Worm (Caenorhabditis elegans) whole organism, mixed stage, embryonic: Measurements from ENCODE around the gene R09F10.5.

Source experiments
- M03D4.4 ChIP-seq: sonication (generic microtip); optimal IDR thresholded peaks from 2 replicates; lab custom pipeline; 2017; ENCODE audit warnings: mild to moderate bottlenecking, missing genetic modification characterization, missing compliant biosample characterization
- bed-3 ChIP-seq: fragments of 200-800 bp; sonication (Bioruptor generic); optimal IDR thresholded peaks from 3 replicates; lab custom pipeline; 2018; ENCODE audit warnings: mild to moderate bottlenecking, missing genetic modification characterization, moderate library complexity, missing compliant biosample characterization
- blmp-1 ChIP-seq: fragments of 150-350 bp; optimal IDR thresholded peaks from 2 replicates; lab custom pipeline; 2014; ENCODE audit warnings: missing biosample characterization, missing genetic modification characterization
- ceh-39 ChIP-seq: fragments of 150-350 bp; optimal IDR thresholded peaks from 2 replicates; lab custom pipeline; 2014; ENCODE audit warnings: missing biosample characterization, missing genetic modification characterization
- ceh-43 ChIP-seq: fragments of 200-800 bp; sonication (Bioruptor generic); optimal IDR thresholded peaks from 2 replicates; lab custom pipeline; 2018; ENCODE audit warnings: mild to moderate bottlenecking, missing genetic modification characterization, moderate library complexity, missing compliant biosample characterization
- ces-1 ChIP-seq: fragments of 150-350 bp; optimal IDR thresholded peaks from 2 replicates; lab custom pipeline; 2014; ENCODE audit warnings: missing biosample characterization, missing genetic modification reagents, missing genetic modification characterization
- drap-1 ChIP-seq: fragments of 200-800 bp; sonication (Bioruptor generic); optimal IDR thresholded peaks from 3 replicates; lab custom pipeline; 2018; ENCODE audit warnings: mild to moderate bottlenecking, missing genetic modification characterization, missing compliant biosample characterization
- elt-1 ChIP-seq: sonication (generic microtip); optimal IDR thresholded peaks from 2 replicates; lab custom pipeline; 2017; ENCODE audit warnings: missing genetic modification characterization, mild to moderate bottlenecking, missing compliant biosample characterization, antibody characterized with exemption, moderate library complexity, borderline replicate concordance; ENCODE audit not compliant: insufficient read depth
- flh-1 ChIP-seq: fragments of 200-800 bp; sonication (Bioruptor generic); optimal IDR thresholded peaks from 2 replicates; lab custom pipeline; 2018; ENCODE audit warnings: mild to moderate bottlenecking, missing genetic modification characterization, moderate library complexity, missing compliant biosample characterization
- ham-2 ChIP-seq: fragments of 200-800 bp; sonication (Bioruptor generic); optimal IDR thresholded peaks from 2 replicates; lab custom pipeline; 2018; ENCODE audit warnings: mild to moderate bottlenecking, missing genetic modification characterization, missing compliant biosample characterization
- hlh-1 ChIP-seq: fragments of 150-350 bp; optimal IDR thresholded peaks from 2 replicates; lab custom pipeline; 2014; ENCODE audit warnings: missing biosample characterization, missing genetic modification reagents, missing genetic modification characterization
- lin-13 ChIP-seq: fragments of 150-350 bp; optimal IDR thresholded peaks from 2 replicates; lab custom pipeline; 2014; ENCODE audit warnings: missing biosample characterization, missing genetic modification characterization
- lin-32 ChIP-seq: fragments of 200-800 bp; sonication (Bioruptor generic); optimal IDR thresholded peaks from 2 replicates; lab custom pipeline; 2018; ENCODE audit warnings: mild to moderate bottlenecking, missing genetic modification characterization, missing compliant biosample characterization
- lsy-2 ChIP-seq: fragments of 150-350 bp; optimal IDR thresholded peaks from 2 replicates; lab custom pipeline; 2014; ENCODE audit warnings: missing biosample characterization, missing genetic modification characterization
- mep-1 ChIP-seq: fragments of 150-350 bp; optimal IDR thresholded peaks from 2 replicates; lab custom pipeline; 2017; ENCODE audit warnings: missing biosample characterization, missing genetic modification reagents, missing genetic modification characterization, inconsistent platforms
- mls-2 ChIP-seq: sonication (generic microtip); optimal IDR thresholded peaks from 2 replicates; lab custom pipeline; 2016; ENCODE audit warnings: mild to moderate bottlenecking, missing genetic modification characterization, moderate library complexity, missing compliant biosample characterization
- nhr-12 ChIP-seq: fragments of 150-350 bp; optimal IDR thresholded peaks from 2 replicates; lab custom pipeline; 2014; ENCODE audit warnings: missing biosample characterization, missing genetic modification characterization
- nhr-2 ChIP-seq: fragments of 150-350 bp; optimal IDR thresholded peaks from 2 replicates; lab custom pipeline; 2014; ENCODE audit warnings: missing biosample characterization, missing genetic modification characterization
- nhr-237 ChIP-seq: fragments of 150-350 bp; optimal IDR thresholded peaks from 2 replicates; lab custom pipeline; 2014; ENCODE audit warnings: missing biosample characterization, missing genetic modification characterization
- nhr-28 ChIP-seq: fragments of 150-350 bp; optimal IDR thresholded peaks from 2 replicates; lab custom pipeline; 2014; ENCODE audit warnings: missing biosample characterization, missing genetic modification characterization
- nhr-76 ChIP-seq: sonication (generic microtip); optimal IDR thresholded peaks from 2 replicates; lab custom pipeline; 2017; ENCODE audit warnings: missing biosample characterization, missing genetic modification characterization
- pha-4 ChIP-seq: fragments of 150-350 bp; optimal IDR thresholded peaks from 2 replicates; lab custom pipeline; 2018; ENCODE audit warnings: missing biosample characterization, missing genetic modification reagents, missing genetic modification characterization
- sem-2 ChIP-seq: fragments of 200-800 bp; sonication (Bioruptor generic); optimal IDR thresholded peaks from 2 replicates; lab custom pipeline; 2018; ENCODE audit warnings: mild to moderate bottlenecking, missing genetic modification characterization, missing compliant biosample characterization
- snpc-4 ChIP-seq: fragments of 150-350 bp; optimal IDR thresholded peaks from 2 replicates; lab custom pipeline; 2014; ENCODE audit warnings: missing biosample characterization, missing genetic modification characterization
- sptf-1 ChIP-seq: sonication (generic microtip); optimal IDR thresholded peaks from 2 replicates; lab custom pipeline; 2017; ENCODE audit warnings: mild to moderate bottlenecking, missing genetic modification characterization, moderate library complexity, missing compliant biosample characterization
- tbx-8 ChIP-seq: fragments of 200-800 bp; sonication (Bioruptor generic); optimal IDR thresholded peaks from 2 replicates; lab custom pipeline; 2018; ENCODE audit warnings: mild to moderate bottlenecking, missing genetic modification characterization, moderate library complexity, missing compliant biosample characterization
- unc-120 ChIP-seq: sonication (generic microtip); optimal IDR thresholded peaks from 2 replicates; lab custom pipeline; 2017; ENCODE audit warnings: missing genetic modification characterization, missing compliant biosample characterization; ENCODE audit not compliant: poor library complexity, severe bottlenecking
- unc-62 ChIP-seq: fragments of 150-350 bp; optimal IDR thresholded peaks from 2 replicates; lab custom pipeline; 2014; ENCODE audit warnings: missing biosample characterization, missing genetic modification reagents, missing genetic modification characterization
- zip-8 ChIP-seq: fragments of 150-350 bp; optimal IDR thresholded peaks from 2 replicates; lab custom pipeline; 2014; ENCODE audit warnings: missing biosample characterization, missing genetic modification characterization
- ztf-11 ChIP-seq: fragments of 150-350 bp; optimal IDR thresholded peaks from 2 replicates; lab custom pipeline; 2014; ENCODE audit warnings: missing biosample characterization, missing genetic modification characterization

Gene R09F10.5

ce11 chrX:8286740-8287299 is 20.7 kb downstream of the R09F10.5 start, which contains the start of gene sec-16A.2 (continued):
- TF ChIP-seq lsy-2 (tag; lab: Kevin White, UChicago) (peak; percentile 48), nhr-237 (peak; percentile 69), mls-2 (peak; percentile 23)

ce11 chrX:8286164-8286563 is 21.3 kb downstream of the R09F10.5 start:
- no peak for TF ChIP-seq hlh-1 (tag; lab: Kevin White, UChicago)
- TF ChIP-seq mls-2, result no peak
- TF ChIP-seq ceh-43, result no peak
- TF ChIP-seq M03D4.4 (tag; lab: Kevin White, UChicago), result no peak
- no peak for TF ChIP-seq snpc-4
- TF ChIP-seq nhr-237, result no peak
- no peak for TF ChIP-seq nhr-76
- TF ChIP-seq sptf-1 (tag; lab: Kevin White, UChicago), result no peak
- TF ChIP-seq ceh-39 (tag; lab: Kevin White, UChicago), result no peak
- no peak for TF ChIP-seq nhr-12 (tag; lab: Kevin White, UChicago)
- no peak for TF ChIP-seq lin-13 (tag; lab: Kevin White, UChicago)
- TF ChIP-seq ham-2 (GFP tag; lab: Kevin White, UChicago), result no peak
- no peak for TF ChIP-seq ztf-11 (tag; lab: Kevin White, UChicago)
- no peak for TF ChIP-seq unc-120 (tag; lab: Kevin White, UChicago)
- no peak for TF ChIP-seq mep-1 (tag; lab: Kevin White, UChicago)
- TF ChIP-seq nhr-2 (tag; lab: Kevin White, UChicago), result no peak
- no peak for TF ChIP-seq ces-1 (GFP tag; lab: Kevin White, UChicago)
- TF ChIP-seq nhr-28, result no peak
- TF ChIP-seq zip-8 (tag; lab: Kevin White, UChicago), result no peak
- no peak for TF ChIP-seq tbx-8 (GFP tag; lab: Kevin White, UChicago)

- TF ChIP-seq elt-1 (tag; lab: Kevin White, UChicago) (peak; percentile 89), ham-2 (GFP tag; lab: Kevin White, UChicago) (peak; percentile 36), blmp-1 (peak; percentile 1), snpc-4 (no peak)
- TF ChIP-seq, all 35 proteins: peak for 3
Measured at ce11 chrX:8285169-8285796, 22.2 kb downstream of the R09F10.5 start, which contains the start of the genes fis-2 and F13B9.2. fis-2 (minus strand) TSS chrX:8285219. F13B9.2 (plus strand) TSS chrX:8285683.

- TF ChIP-seq ceh-43, result no peak
- TF ChIP-seq unc-120 (tag; lab: Kevin White, UChicago), result no peak
- TF ChIP-seq nhr-76, result no peak
- no peak for TF ChIP-seq tbx-8 (GFP tag; lab: Kevin White, UChicago)
- TF ChIP-seq mep-1 (tag; lab: Kevin White, UChicago), result no peak
- no peak for TF ChIP-seq drap-1 (GFP tag; lab: Kevin White, UChicago)
- TF ChIP-seq mls-2, result no peak
- TF ChIP-seq ham-2 (GFP tag; lab: Kevin White, UChicago), result no peak
- TF ChIP-seq bed-3, result no peak
- no peak for TF ChIP-seq sem-2
- TF ChIP-seq zip-8 (tag; lab: Kevin White, UChicago), result no peak
- no peak for TF ChIP-seq pha-4 (tag; lab: Kevin White, UChicago)
- no peak for TF ChIP-seq lin-32 (GFP tag; lab: Kevin White, UChicago)
- TF ChIP-seq M03D4.4 (tag; lab: Kevin White, UChicago), result no peak
- TF ChIP-seq nhr-2 (tag; lab: Kevin White, UChicago), result no peak
- no peak for TF ChIP-seq unc-62 (GFP tag; lab: Kevin White, UChicago)
- no peak for TF ChIP-seq nhr-12 (tag; lab: Kevin White, UChicago)
- no peak for TF ChIP-seq elt-1 (tag; lab: Kevin White, UChicago)
- no peak for TF ChIP-seq flh-1 (GFP tag; lab: Kevin White, UChicago)
- no peak for TF ChIP-seq ceh-39 (tag; lab: Kevin White, UChicago)
Measured at ce11 chrX:8284003-8284402, 23.5 kb downstream of the R09F10.5 start.

- TF ChIP-seq unc-120 (tag; lab: Kevin White, UChicago), result no peak
- TF ChIP-seq ceh-43, result no peak
- no peak for TF ChIP-seq blmp-1
- no peak for TF ChIP-seq snpc-4
Measured at ce11 chrX:8276984-8277383, 30.5 kb downstream of the R09F10.5 start.
